Worm (Caenorhabditis elegans) whole organism, L2 larva: ENCODE results near the gene sdz-37.

Source experiments
- ceh-16 ChIP-seq: fragments of 150-350 bp; optimal IDR thresholded peaks from 2 replicates; lab custom pipeline; 2014; ENCODE audit warnings: missing biosample characterization, missing genetic modification characterization
- nhr-12 ChIP-seq: fragments of 150-350 bp; optimal IDR thresholded peaks from 2 replicates; lab custom pipeline; 2014; ENCODE audit warnings: missing biosample characterization, missing genetic modification characterization
- nhr-77 ChIP-seq: fragments of 150-350 bp; optimal IDR thresholded peaks from 2 replicates; lab custom pipeline; 2014; ENCODE audit warnings: missing biosample characterization, missing genetic modification characterization

DNA sequence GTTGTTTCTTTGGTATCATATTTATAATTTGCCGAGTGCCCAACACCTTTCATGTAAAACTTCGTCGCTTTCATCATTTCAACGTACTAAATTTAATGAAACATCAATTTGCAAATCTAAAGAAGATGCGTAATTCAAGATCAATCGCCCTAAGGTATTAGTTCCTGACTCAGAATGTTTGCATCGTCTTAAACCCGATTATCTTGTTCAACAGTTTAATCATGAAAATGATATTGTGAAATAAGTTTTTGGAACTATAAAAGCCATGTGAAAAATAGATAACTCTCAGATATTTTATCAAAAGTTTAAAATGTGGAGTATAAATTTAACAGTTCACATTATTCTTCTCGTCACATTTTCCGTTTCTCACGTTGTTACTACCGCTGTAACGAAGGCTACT is 24.7 kb upstream of the sdz-37 start, which contains the start of gene E04D5.4:
- no peak for TF ChIP-seq nhr-12
- no peak for TF ChIP-seq ceh-16 (tag; lab: Kevin White, UChicago)
- TF ChIP-seq nhr-77 (tag; lab: Kevin White, UChicago): no peak
